Worm (Caenorhabditis elegans): ENCODE data around the gene srt-3.
"Not testable (repeated sequence)": the region's sequence is repeated elsewhere in the genome, so short reads cannot be mapped to it uniquely, and the experiment has no call there.

Gene srt-3

DNA sequence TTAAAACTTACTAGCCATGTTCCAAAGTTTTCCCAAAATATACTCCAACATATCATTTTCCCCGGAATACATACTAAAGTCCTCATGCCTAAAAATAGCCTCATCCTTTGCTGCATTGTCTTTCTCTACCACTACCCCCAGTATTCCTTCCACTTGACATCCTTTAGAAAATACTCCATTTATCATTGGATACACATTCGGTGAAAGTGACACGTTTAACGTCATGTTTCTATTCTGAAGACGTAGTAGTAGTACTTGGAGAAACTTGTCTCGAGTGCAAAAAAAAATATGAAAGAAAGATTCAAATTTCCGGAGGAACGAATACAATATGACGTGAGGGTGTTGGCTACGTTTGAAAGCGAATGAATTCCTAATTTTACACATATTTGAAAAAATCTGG, 43.1 kb downstream of the srt-3 start:
- TF ChIP-seq scrt-1 (GFP tag; IDR thresholded peaks at IDR 0.05) (no peak), ets-7 (tag; optimal IDR thresholded peaks at IDR 0.05) (no peak), tra-4 (tag; optimal IDR thresholded peaks at IDR 0.05) (no peak), flt-1 (GFP tag; IDR thresholded peaks at IDR 0.05) (no peak), ama-1 (optimal IDR thresholded peaks at IDR 0.05) (no peak), ceh-13 (GFP tag; optimal IDR thresholded peaks at IDR 0.05) (no peak), F13C5.2 (tag; optimal IDR thresholded peaks at IDR 0.05) (no peak), tbx-37 (GFP tag; conservative IDR thresholded peaks at IDR 0.05) (no peak)

DNA sequence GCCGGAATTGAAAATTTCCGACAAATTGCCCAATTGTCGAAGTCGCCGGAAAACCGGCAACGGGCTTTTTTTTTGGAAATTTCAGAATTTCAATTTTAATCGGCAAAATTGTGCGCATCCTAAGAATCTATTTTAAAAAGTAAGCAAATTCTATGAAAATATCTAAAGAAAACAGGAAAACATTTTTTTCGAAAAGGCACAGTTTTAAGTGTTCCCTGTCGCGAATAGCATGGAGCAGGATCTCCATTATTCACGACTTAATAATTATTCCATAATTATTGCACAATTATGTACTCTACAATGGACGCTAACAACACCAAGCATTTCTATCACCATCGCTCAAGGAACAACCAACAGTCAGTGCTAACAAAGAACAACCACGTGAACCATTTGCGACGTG, 44.1 kb downstream of the srt-3 start, which contains the start of gene H43I07.4:
Gene H43I07.4 (plus strand): TSS at position 301 of the 400 bp plus-strand sequence.
- TF ChIP-seq hmg-4 (GFP tag; optimal IDR thresholded peaks at IDR 0.05); B0310.2 (tag; optimal IDR thresholded peaks at IDR 0.05); ama-1 (optimal IDR thresholded peaks at IDR 0.05): not testable (repeated sequence)

- TF ChIP-seq tbx-37 (GFP tag; conservative IDR thresholded peaks at IDR 0.05) (no peak), ama-1 (optimal IDR thresholded peaks at IDR 0.05) (no peak), tra-4 (tag; optimal IDR thresholded peaks at IDR 0.05) (no peak), B0310.2 (tag; optimal IDR thresholded peaks at IDR 0.05) (no peak), tbx-11 (GFP tag; IDR thresholded peaks at IDR 0.05) (no peak), hnd-1 (tag; optimal IDR thresholded peaks at IDR 0.05) (no peak), sea-1 (GFP tag; conservative IDR thresholded peaks at IDR 0.05) (no peak), aly-1 (tag; optimal IDR thresholded peaks at IDR 0.05) (no peak), hmbx-1 (tag; optimal IDR thresholded peaks at IDR 0.05) (no peak)
These were observed 48.5 kb downstream of the srt-3 start for ce11 chrV:4211521-4211920.

All from whole organism, early embryonic.